Worm (Caenorhabditis elegans) whole organism, L3 larva: ENCODE results near the gene K02D10.2.
A peak's percentile ranks its signal among the peaks of the same experiment; 100 is the strongest.

Source experiments
- R02D3.7 ChIP-seq: fragments of 150-350 bp; optimal IDR thresholded peaks from 2 replicates; lab custom pipeline; 2014; ENCODE audit warnings: missing biosample characterization, missing genetic modification characterization
- ZK546.5 ChIP-seq: sonication (generic microtip); optimal IDR thresholded peaks from 2 replicates; lab custom pipeline; 2017; ENCODE audit warnings: missing biosample characterization, missing genetic modification characterization
- aly-2 ChIP-seq: fragments of 150-350 bp; optimal IDR thresholded peaks from 2 replicates; lab custom pipeline; 2014; ENCODE audit warnings: missing biosample characterization, missing genetic modification characterization
- ama-1 ChIP-seq: fragments of 150-350 bp; optimal IDR thresholded peaks from 2 replicates; lab custom pipeline; 2018
- ceh-16 ChIP-seq: sonication (generic microtip); optimal IDR thresholded peaks from 2 replicates; lab custom pipeline; 2017; ENCODE audit warnings: missing biosample characterization, missing genetic modification characterization
- ceh-28 ChIP-seq: fragments of 150-350 bp; optimal IDR thresholded peaks from 2 replicates; lab custom pipeline; 2014; ENCODE audit warnings: missing biosample characterization, missing genetic modification reagents, missing genetic modification characterization
- ceh-82 ChIP-seq: fragments of 150-350 bp; optimal IDR thresholded peaks from 2 replicates; lab custom pipeline; 2014; ENCODE audit warnings: missing biosample characterization, missing genetic modification characterization
- ceh-9 ChIP-seq: sonication (generic microtip); optimal IDR thresholded peaks from 2 replicates; lab custom pipeline; 2018; ENCODE audit warnings: missing biosample characterization, missing genetic modification characterization
- daf-12 ChIP-seq: fragments of 150-350 bp; optimal IDR thresholded peaks from 2 replicates; lab custom pipeline; 2014; ENCODE audit warnings: missing biosample characterization, missing genetic modification reagents, missing genetic modification characterization
- egl-27 ChIP-seq: sonication (generic microtip); optimal IDR thresholded peaks from 4 replicates; lab custom pipeline; 2017; ENCODE audit warnings: missing biosample characterization, missing genetic modification reagents, missing genetic modification characterization
- egl-5 ChIP-seq: fragments of 150-350 bp; optimal IDR thresholded peaks from 2 replicates; lab custom pipeline; 2017; ENCODE audit warnings: missing biosample characterization, missing genetic modification reagents, missing genetic modification characterization, inconsistent platforms
- elt-1 ChIP-seq: fragments of 150-350 bp; optimal IDR thresholded peaks from 2 replicates; lab custom pipeline; 2014; ENCODE audit warnings: missing biosample characterization, missing genetic modification characterization
- elt-2 ChIP-seq: sonication (generic microtip); optimal IDR thresholded peaks from 2 replicates; lab custom pipeline; 2016; ENCODE audit warnings: missing genetic modification reagents, mild to moderate bottlenecking, missing genetic modification characterization, missing compliant biosample characterization
- elt-3 ChIP-seq, 3 experiments: fragments of 150-350 bp in 1 of 3; sonication (generic microtip) in 2 of 3; optimal IDR thresholded peaks; 2 replicates in 2 of 3; 4 replicates in 1 of 3; lab custom pipeline; 2014 to 2017; ENCODE audit warnings: missing biosample characterization in 3 of 3, missing genetic modification characterization in 3 of 3
- eor-1 ChIP-seq, 2 experiments: fragments of 150-350 bp; optimal IDR thresholded peaks; 2 replicates each; lab custom pipeline; 2014 to 2018; ENCODE audit warnings: missing biosample characterization in 2 of 2, missing genetic modification characterization in 2 of 2
- fkh-10 ChIP-seq: sonication (generic microtip); optimal IDR thresholded peaks from 2 replicates; lab custom pipeline; 2017; ENCODE audit warnings: missing biosample characterization, missing genetic modification reagents, missing genetic modification characterization
- fkh-2 ChIP-seq: fragments of 150-350 bp; optimal IDR thresholded peaks from 2 replicates; lab custom pipeline; 2014; ENCODE audit warnings: missing biosample characterization, missing genetic modification reagents, missing genetic modification characterization
- fos-1 ChIP-seq: fragments of 150-350 bp; optimal IDR thresholded peaks from 2 replicates; lab custom pipeline; 2014; ENCODE audit warnings: missing biosample characterization, missing genetic modification characterization
- hmg-11 ChIP-seq: sonication (generic microtip); optimal IDR thresholded peaks from 2 replicates; lab custom pipeline; 2016; ENCODE audit warnings: missing genetic modification characterization, missing compliant biosample characterization
- jun-1 ChIP-seq: fragments of 150-350 bp; optimal IDR thresholded peaks from 2 replicates; lab custom pipeline; 2014; ENCODE audit warnings: missing biosample characterization, missing genetic modification reagents, missing genetic modification characterization
- lin-15B ChIP-seq: fragments of 150-350 bp; optimal IDR thresholded peaks from 2 replicates; lab custom pipeline; 2014; ENCODE audit warnings: missing biosample characterization, missing genetic modification characterization
- lin-39 ChIP-seq: fragments of 150-350 bp; optimal IDR thresholded peaks from 2 replicates; lab custom pipeline; 2018; ENCODE audit warnings: missing biosample characterization, missing genetic modification reagents, missing genetic modification characterization
- lsy-12 ChIP-seq: sonication (generic microtip); optimal IDR thresholded peaks from 2 replicates; lab custom pipeline; 2016; ENCODE audit warnings: mild to moderate bottlenecking, missing genetic modification characterization, missing compliant biosample characterization
- mdl-1 ChIP-seq: fragments of 150-350 bp; optimal IDR thresholded peaks from 2 replicates; lab custom pipeline; 2014; ENCODE audit warnings: missing biosample characterization, missing genetic modification characterization
- mml-1 ChIP-seq: fragments of 150-350 bp; sonication (generic microtip); optimal IDR thresholded peaks from 3 replicates; lab custom pipeline; 2014; ENCODE audit warnings: missing biosample characterization, missing genetic modification characterization
- nfya-1 ChIP-seq: sonication (generic microtip); optimal IDR thresholded peaks from 2 replicates; lab custom pipeline; 2017; ENCODE audit warnings: missing genetic modification characterization, mild to moderate bottlenecking, missing compliant biosample characterization, antibody characterized with exemption, moderate library complexity; ENCODE audit not compliant: insufficient read depth
- nhr-11 ChIP-seq: fragments of 150-350 bp; optimal IDR thresholded peaks from 2 replicates; lab custom pipeline; 2014; ENCODE audit warnings: missing biosample characterization, missing genetic modification characterization
- nhr-12 ChIP-seq: fragments of 150-350 bp; optimal IDR thresholded peaks from 2 replicates; lab custom pipeline; 2014; ENCODE audit warnings: missing biosample characterization, missing genetic modification characterization
- nhr-23 ChIP-seq: fragments of 150-350 bp; optimal IDR thresholded peaks from 2 replicates; lab custom pipeline; 2014; ENCODE audit warnings: missing biosample characterization, missing genetic modification reagents, missing genetic modification characterization
- nhr-237 ChIP-seq: fragments of 150-350 bp; optimal IDR thresholded peaks from 2 replicates; lab custom pipeline; 2014; ENCODE audit warnings: missing biosample characterization, missing genetic modification characterization
- nhr-25 ChIP-seq: sonication (generic microtip); optimal IDR thresholded peaks from 2 replicates; lab custom pipeline; 2017; ENCODE audit warnings: missing biosample characterization, missing genetic modification characterization
- nhr-28 ChIP-seq: fragments of 150-350 bp; optimal IDR thresholded peaks from 2 replicates; lab custom pipeline; 2014; ENCODE audit warnings: missing biosample characterization, missing genetic modification characterization
- nhr-43 ChIP-seq: sonication (generic microtip); optimal IDR thresholded peaks from 2 replicates; lab custom pipeline; 2016; ENCODE audit warnings: mild to moderate bottlenecking, missing genetic modification characterization, missing compliant biosample characterization; ENCODE audit not compliant: poor library complexity, severe bottlenecking
- nhr-67 ChIP-seq: fragments of 150-350 bp; optimal IDR thresholded peaks from 2 replicates; lab custom pipeline; 2014; ENCODE audit warnings: missing biosample characterization, missing genetic modification characterization
- nhr-76 ChIP-seq: fragments of 150-350 bp; sonication (generic microtip); optimal IDR thresholded peaks from 5 replicates; lab custom pipeline; 2014; ENCODE audit warnings: missing biosample characterization, missing genetic modification characterization
- nhr-77 ChIP-seq: fragments of 150-350 bp; optimal IDR thresholded peaks from 2 replicates; lab custom pipeline; 2014; ENCODE audit warnings: missing biosample characterization, missing genetic modification characterization
- pha-4 ChIP-seq: fragments of 150-350 bp; optimal IDR thresholded peaks from 2 replicates; lab custom pipeline; 2014; ENCODE audit warnings: missing biosample characterization, missing genetic modification reagents, missing genetic modification characterization
- pqm-1 ChIP-seq: fragments of 150-350 bp; optimal IDR thresholded peaks from 2 replicates; lab custom pipeline; 2017; ENCODE audit warnings: missing biosample characterization, missing genetic modification characterization, inconsistent platforms
- sea-2 ChIP-seq: fragments of 150-350 bp; sonication (generic microtip); optimal IDR thresholded peaks from 4 replicates; lab custom pipeline; 2014; ENCODE audit warnings: missing biosample characterization, missing genetic modification reagents, missing genetic modification characterization
- skn-1 ChIP-seq: fragments of 150-350 bp; optimal IDR thresholded peaks from 2 replicates; lab custom pipeline; 2014; ENCODE audit warnings: missing biosample characterization, missing genetic modification characterization
- snpc-4 ChIP-seq: fragments of 150-350 bp; optimal IDR thresholded peaks from 2 replicates; lab custom pipeline; 2014; ENCODE audit warnings: missing biosample characterization, missing genetic modification characterization
- tbx-2 ChIP-seq: sonication (generic microtip); optimal IDR thresholded peaks from 2 replicates; lab custom pipeline; 2016; ENCODE audit warnings: mild to moderate bottlenecking, missing genetic modification characterization, missing compliant biosample characterization
- unc-39 ChIP-seq: sonication (generic microtip); optimal IDR thresholded peaks from 4 replicates; lab custom pipeline; 2017; ENCODE audit warnings: missing biosample characterization, missing genetic modification characterization
- unc-62 ChIP-seq: fragments of 150-350 bp; sonication (generic microtip); optimal IDR thresholded peaks from 4 replicates; lab custom pipeline; 2014; ENCODE audit warnings: missing biosample characterization, missing genetic modification reagents, missing genetic modification characterization
- zag-1 ChIP-seq: fragments of 150-350 bp; optimal IDR thresholded peaks from 2 replicates; lab custom pipeline; 2014; ENCODE audit warnings: missing biosample characterization, missing genetic modification characterization
- ztf-11 ChIP-seq: fragments of 150-350 bp; optimal IDR thresholded peaks from 2 replicates; lab custom pipeline; 2014; ENCODE audit warnings: missing biosample characterization, missing genetic modification characterization
- ztf-4 ChIP-seq: fragments of 150-350 bp; optimal IDR thresholded peaks from 2 replicates; lab custom pipeline; 2014; ENCODE audit warnings: missing biosample characterization, missing genetic modification characterization

The K02D10.2 gene

DNA sequence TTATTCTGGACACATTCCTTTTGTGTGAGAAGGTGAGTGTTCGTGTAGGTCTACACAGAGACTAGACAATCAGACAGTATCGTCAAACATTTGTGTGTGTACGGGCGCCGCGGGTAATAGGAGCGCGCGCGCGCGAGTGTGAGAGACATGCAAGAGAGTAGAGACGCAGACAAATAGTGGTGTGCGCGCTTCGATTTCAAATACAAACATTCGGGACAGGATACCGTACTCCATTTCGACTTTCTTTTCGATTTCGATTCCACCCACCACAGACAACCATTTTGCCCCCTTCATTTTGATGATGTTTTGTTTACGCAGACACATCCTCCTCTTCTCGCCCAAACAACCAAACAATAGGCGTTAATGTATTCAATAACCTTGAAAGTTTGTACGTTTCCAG lies 23.7 kb upstream of the K02D10.2 start:
- TF ChIP-seq nhr-237 (tag; lab: Kevin White, UChicago) (no peak), ceh-9 (tag; lab: Kevin White, UChicago) (no peak), ZK546.5 (tag; lab: Kevin White, UChicago) (no peak), sea-2 (GFP tag; lab: Kevin White, UChicago) (no peak), ama-1 (lab: Kevin White, UChicago) (peak; percentile 77), nhr-76 (no peak), R02D3.7 (tag; lab: Kevin White, UChicago) (peak; percentile 30), eor-1 (tag; optimal IDR thresholded peaks at IDR 0.05; lab: Kevin White, UChicago) (no peak), mdl-1 (peak; percentile 31), ceh-28 (tag; lab: Kevin White, UChicago) (peak; percentile 17), hmg-11 (peak; percentile 79), fos-1 (no peak), ceh-82 (tag; lab: Kevin White, UChicago) (no peak), nhr-77 (tag; lab: Kevin White, UChicago) (no peak), nfya-1 (tag; lab: Kevin White, UChicago) (peak; percentile 68), skn-1 (tag; lab: Kevin White, UChicago) (peak; percentile 33), nhr-11 (no peak), ceh-16 (tag; lab: Kevin White, UChicago) (no peak), elt-2 (peak; percentile 75), nhr-25 (tag; lab: Kevin White, UChicago) (peak; percentile 91), aly-2 (no peak), zag-1 (tag; lab: Kevin White, UChicago) (no peak), pha-4 (tag; lab: Kevin White, UChicago) (peak; percentile 95), egl-5 (tag; lab: Kevin White, UChicago) (peak; percentile 31), tbx-2 (tag; lab: Kevin White, UChicago) (no peak), nhr-12 (no peak), fkh-10 (no peak), pqm-1 (tag; lab: Kevin White, UChicago) (peak; percentile 20), elt-3 (tag; optimal IDR thresholded peaks at IDR 0.05; lab: Kevin White, UChicago) (no peak), unc-39 (tag; lab: Kevin White, UChicago) (no peak), unc-62 (GFP tag; lab: Kevin White, UChicago) (no peak), egl-27 (tag; lab: Kevin White, UChicago) (peak; percentile 42), nhr-67 (tag; lab: Kevin White, UChicago) (no peak), ztf-11 (tag; lab: Kevin White, UChicago) (no peak), lin-39 (tag; lab: Kevin White, UChicago) (peak; percentile 79), mml-1 (tag; lab: Kevin White, UChicago) (no peak), ztf-4 (tag; lab: Kevin White, UChicago) (no peak), daf-12 (tag; lab: Kevin White, UChicago) (no peak), lsy-12 (tag; lab: Kevin White, UChicago) (peak; percentile 87), nhr-43 (tag; lab: Kevin White, UChicago) (peak; percentile 69), nhr-23 (tag; lab: Kevin White, UChicago) (peak; percentile 86), jun-1 (tag; lab: Kevin White, UChicago) (peak; percentile 86), snpc-4 (tag; lab: Kevin White, UChicago) (peak; percentile 72), lin-15B (peak; percentile 49), fkh-2 (tag; lab: Kevin White, UChicago) (no peak), elt-1 (tag; lab: Kevin White, UChicago) (peak; percentile 52), nhr-28 (tag; lab: Kevin White, UChicago) (no peak)
